Worm (Caenorhabditis elegans) whole organism, L3 larva: ENCODE measurements around the gene T04C9.1.

ENCODE experiments used
- aly-2 ChIP-seq: fragments of 150-350 bp; optimal IDR thresholded peaks from 2 replicates; lab custom pipeline; 2014; ENCODE audit warnings: missing biosample characterization, missing genetic modification characterization
- ama-1 ChIP-seq: fragments of 150-350 bp; optimal IDR thresholded peaks from 2 replicates; lab custom pipeline; 2018
- ceh-82 ChIP-seq: fragments of 150-350 bp; optimal IDR thresholded peaks from 2 replicates; lab custom pipeline; 2014; ENCODE audit warnings: missing biosample characterization, missing genetic modification characterization
- egl-27 ChIP-seq: sonication (generic microtip); optimal IDR thresholded peaks from 4 replicates; lab custom pipeline; 2017; ENCODE audit warnings: missing biosample characterization, missing genetic modification reagents, missing genetic modification characterization
- fos-1 ChIP-seq: fragments of 150-350 bp; optimal IDR thresholded peaks from 2 replicates; lab custom pipeline; 2014; ENCODE audit warnings: missing biosample characterization, missing genetic modification characterization
- lin-15B ChIP-seq: fragments of 150-350 bp; optimal IDR thresholded peaks from 2 replicates; lab custom pipeline; 2014; ENCODE audit warnings: missing biosample characterization, missing genetic modification characterization
- mdl-1 ChIP-seq: fragments of 150-350 bp; optimal IDR thresholded peaks from 2 replicates; lab custom pipeline; 2014; ENCODE audit warnings: missing biosample characterization, missing genetic modification characterization
- nfya-1 ChIP-seq: sonication (generic microtip); optimal IDR thresholded peaks from 2 replicates; lab custom pipeline; 2017; ENCODE audit warnings: missing genetic modification characterization, mild to moderate bottlenecking, missing compliant biosample characterization, antibody characterized with exemption, moderate library complexity; ENCODE audit not compliant: insufficient read depth
- nhr-12 ChIP-seq: fragments of 150-350 bp; optimal IDR thresholded peaks from 2 replicates; lab custom pipeline; 2014; ENCODE audit warnings: missing biosample characterization, missing genetic modification characterization
- nhr-237 ChIP-seq: fragments of 150-350 bp; optimal IDR thresholded peaks from 2 replicates; lab custom pipeline; 2014; ENCODE audit warnings: missing biosample characterization, missing genetic modification characterization
- pqm-1 ChIP-seq: fragments of 150-350 bp; optimal IDR thresholded peaks from 2 replicates; lab custom pipeline; 2017; ENCODE audit warnings: missing biosample characterization, missing genetic modification characterization, inconsistent platforms
- sea-2 ChIP-seq: fragments of 150-350 bp; sonication (generic microtip); optimal IDR thresholded peaks from 4 replicates; lab custom pipeline; 2014; ENCODE audit warnings: missing biosample characterization, missing genetic modification reagents, missing genetic modification characterization
- snpc-4 ChIP-seq: fragments of 150-350 bp; optimal IDR thresholded peaks from 2 replicates; lab custom pipeline; 2014; ENCODE audit warnings: missing biosample characterization, missing genetic modification characterization
- unc-39 ChIP-seq: sonication (generic microtip); optimal IDR thresholded peaks from 4 replicates; lab custom pipeline; 2017; ENCODE audit warnings: missing biosample characterization, missing genetic modification characterization

DNA sequence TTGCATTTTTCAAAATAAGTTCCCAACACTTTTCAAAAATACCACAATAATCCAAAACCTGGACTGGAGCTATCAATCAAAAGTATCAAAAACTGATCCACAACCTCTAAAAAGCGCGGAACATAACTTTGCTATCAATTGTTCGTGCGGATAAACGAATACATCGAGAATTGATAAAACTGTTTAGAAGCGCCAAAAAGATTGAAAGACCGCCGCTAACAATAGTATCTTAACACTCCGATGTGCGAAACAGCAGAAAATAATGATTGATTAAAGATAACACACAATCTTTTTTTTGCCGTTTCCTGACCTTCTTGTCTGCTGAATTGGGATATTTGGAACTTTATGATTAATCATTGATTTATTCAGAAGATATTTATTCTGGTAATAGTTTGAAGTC is 35.4 kb downstream of the T04C9.1 start, which contains the start of gene tbx-7:
- TF ChIP-seq sea-2 (no peak), aly-2 (tag; lab: Kevin White, UChicago) (no peak), pqm-1 (tag; lab: Kevin White, UChicago) (no peak), nhr-12 (tag; lab: Kevin White, UChicago) (no peak), ceh-82 (tag; lab: Kevin White, UChicago) (no peak), lin-15B (tag; lab: Kevin White, UChicago) (no peak), egl-27 (tag; lab: Kevin White, UChicago) (no peak), ama-1 (lab: Kevin White, UChicago) (no peak), unc-39 (no peak), nfya-1 (tag; lab: Kevin White, UChicago) (no peak), nhr-237 (tag; lab: Kevin White, UChicago) (no peak), mdl-1 (tag; lab: Kevin White, UChicago) (no peak), fos-1 (tag; lab: Kevin White, UChicago) (no peak), snpc-4 (tag; lab: Kevin White, UChicago) (no peak)
